Worm (Caenorhabditis elegans): ENCODE results near the gene F08G12.11.

- TF ChIP-seq cog-1 (tag; optimal IDR thresholded peaks at IDR 0.05) (no peak), flt-1 (GFP tag; IDR thresholded peaks at IDR 0.05) (no peak), T22C8.4 (GFP tag; IDR thresholded peaks at IDR 0.05) (no peak), med-1 (GFP tag; optimal IDR thresholded peaks at IDR 0.05; ENCODE audit: insufficient read depth) (no peak), ztf-23 (GFP tag; IDR thresholded peaks at IDR 0.05) (no peak), tab-1 (GFP tag; IDR thresholded peaks at IDR 0.05) (no peak)
Measured at ce11 chrX:11268970-11269369, 46.4 kb downstream of the F08G12.11 start, which contains the start of gene C03A3.3.
